Fruit fly (Drosophila melanogaster) whole organism, pupa: Measurements from ENCODE around the gene Sk2.

Source experiments
- CG10348 ChIP-seq: fragments of 200-800 bp; sonication (Bioruptor generic); IDR thresholded peaks from 2 replicates; pipeline ENCODE4 v1.3.6; 2022; ENCODE audit warnings: missing biosample characterization, missing genetic modification characterization
- CG12605 ChIP-seq: fragments of 200-800 bp; sonication (Bioruptor generic); IDR thresholded peaks from 2 replicates; pipeline ENCODE4 v1.3.6; 2022; ENCODE audit warnings: missing biosample characterization, missing genetic modification characterization
- CG13204 ChIP-seq: fragments of 200-800 bp; sonication (Bioruptor generic); optimal IDR thresholded peaks from 2 replicates; lab custom pipeline; 2018; ENCODE audit warnings: missing biosample characterization, mild to moderate bottlenecking, missing genetic modification characterization, moderate library complexity
- CG14655 ChIP-seq: fragments of 200-800 bp; sonication (Bioruptor generic); optimal IDR thresholded peaks from 3 replicates; lab custom pipeline; 2017; ENCODE audit warnings: mild to moderate bottlenecking, missing biosample characterization, missing genetic modification reagents, missing genetic modification characterization
- CG15710 ChIP-seq: fragments of 200-800 bp; sonication (Bioruptor generic); optimal IDR thresholded peaks from 2 replicates; lab custom pipeline; 2018; ENCODE audit warnings: missing biosample characterization, mild to moderate bottlenecking, missing genetic modification characterization, moderate library complexity
- CG17806 ChIP-seq: fragments of 200-800 bp; sonication (Bioruptor generic); optimal IDR thresholded peaks from 2 replicates; lab custom pipeline; 2018; ENCODE audit warnings: missing biosample characterization, mild to moderate bottlenecking, missing genetic modification characterization, moderate library complexity
- CG32121 ChIP-seq: fragments of 200-800 bp; sonication (Bioruptor generic); IDR thresholded peaks from 2 replicates; pipeline ENCODE4 v1.3.6; 2022; ENCODE audit warnings: missing biosample characterization, missing genetic modification characterization
- CG34367 ChIP-seq: fragments of 200-800 bp; sonication (Bioruptor generic); optimal IDR thresholded peaks from 2 replicates; lab custom pipeline; 2018; ENCODE audit warnings: missing biosample characterization, mild to moderate bottlenecking, missing genetic modification characterization
- CG4496 ChIP-seq: fragments of 200-800 bp; sonication (Bioruptor generic); IDR thresholded peaks from 3 replicates; pipeline ENCODE4 v1.3.6; 2022; ENCODE audit warnings: missing biosample characterization, missing genetic modification characterization
- CG8159 ChIP-seq: fragments of 200-800 bp; sonication (Bioruptor generic); optimal IDR thresholded peaks from 3 replicates; lab custom pipeline; 2018; ENCODE audit warnings: missing biosample characterization, mild to moderate bottlenecking, missing genetic modification characterization, moderate library complexity
- CG8301 ChIP-seq: fragments of 200-800 bp; sonication (Bioruptor generic); optimal IDR thresholded peaks from 2 replicates; lab custom pipeline; 2018; ENCODE audit warnings: missing biosample characterization, mild to moderate bottlenecking, missing genetic modification characterization
- CG9948 ChIP-seq: fragments of 200-800 bp; sonication (Bioruptor generic); optimal IDR thresholded peaks from 2 replicates; lab custom pipeline; 2018; ENCODE audit warnings: missing biosample characterization, mild to moderate bottlenecking, missing genetic modification characterization, moderate library complexity
- D1 ChIP-seq: fragments of 200-800 bp; sonication (Bioruptor generic); optimal IDR thresholded peaks from 2 replicates; lab custom pipeline; 2018; ENCODE audit warnings: missing biosample characterization, mild to moderate bottlenecking, missing genetic modification characterization, moderate library complexity
- EcR ChIP-seq: fragments of 200-800 bp; sonication (Bioruptor generic); optimal IDR thresholded peaks from 3 replicates; lab custom pipeline; 2019; ENCODE audit warnings: missing biosample characterization, missing genetic modification characterization, mild to moderate bottlenecking, moderate library complexity, missing genetic modification reagents
- Ets98B ChIP-seq: fragments of 200-800 bp; sonication (Bioruptor generic); IDR thresholded peaks from 2 replicates; pipeline ENCODE4 v1.3.6; 2022; ENCODE audit warnings: missing biosample characterization, missing genetic modification characterization
- Pif1A ChIP-seq: fragments of 200-800 bp; sonication (Bioruptor generic); optimal IDR thresholded peaks from 3 replicates; lab custom pipeline; 2016; ENCODE audit warnings: missing biosample characterization, missing genetic modification characterization
- Pif1B ChIP-seq: fragments of 200-800 bp; sonication (Bioruptor generic); optimal IDR thresholded peaks from 3 replicates; lab custom pipeline; 2016; ENCODE audit warnings: missing biosample characterization, missing genetic modification characterization
- Snoo ChIP-seq: fragments of 200-800 bp; sonication (Bioruptor generic); optimal IDR thresholded peaks from 3 replicates; lab custom pipeline; 2017; ENCODE audit warnings: missing biosample characterization, mild to moderate bottlenecking, missing genetic modification characterization, inconsistent platforms
- fd96Ca ChIP-seq: fragments of 200-800 bp; sonication (Bioruptor generic); IDR thresholded peaks from 3 replicates; pipeline ENCODE4 v1.3.6; 2022; ENCODE audit warnings: missing biosample characterization, missing genetic modification characterization
- gl ChIP-seq: fragments of 200-800 bp; sonication (Bioruptor generic); optimal IDR thresholded peaks from 2 replicates; lab custom pipeline; 2018; ENCODE audit warnings: missing biosample characterization, mild to moderate bottlenecking, missing genetic modification characterization
- rn ChIP-seq: fragments of 200-800 bp; sonication (Bioruptor generic); IDR thresholded peaks from 2 replicates; pipeline ENCODE4 v1.3.6; 2022; ENCODE audit warnings: missing biosample characterization, missing genetic modification characterization

Gene Sk2

dm6 chr3L:3096726-3097597 lies 50.1 kb downstream of the Sk2 start:
- no peak for TF ChIP-seq Pif1A
- no peak for TF ChIP-seq CG9948 (tag; lab: Kevin White, UChicago)
- no peak for TF ChIP-seq CG4496 (GFP tag; lab: Robert Waterston, UW)
- no peak for TF ChIP-seq CG32121 (GFP tag; lab: Robert Waterston, UW)
- no peak for TF ChIP-seq Snoo (tag; lab: Kevin White, UChicago)
- TF ChIP-seq CG8301 (tag; lab: Kevin White, UChicago): no peak
- TF ChIP-seq Ets98B (GFP tag; lab: Robert Waterston, UW): no peak
- no peak for TF ChIP-seq CG10348 (GFP tag; lab: Robert Waterston, UW)
- no peak for TF ChIP-seq CG12605 (GFP tag; lab: Robert Waterston, UW)
- TF ChIP-seq Pif1B: no peak
- TF ChIP-seq CG13204 (GFP tag; lab: Kevin White, UChicago): no peak
- no peak for TF ChIP-seq CG34367 (tag; lab: Kevin White, UChicago)
- no peak for TF ChIP-seq CG8159 (tag; lab: Kevin White, UChicago)
- no peak for TF ChIP-seq CG14655 (GFP tag; lab: Kevin White, UChicago)
- TF ChIP-seq rn (GFP tag; lab: Robert Waterston, UW): no peak
- TF ChIP-seq gl: no peak
- no peak for TF ChIP-seq CG17806 (tag; lab: Kevin White, UChicago)
- no peak for TF ChIP-seq CG15710 (tag; lab: Kevin White, UChicago)
- no peak for TF ChIP-seq EcR (GFP tag; lab: Kevin White, UChicago)

DNA sequence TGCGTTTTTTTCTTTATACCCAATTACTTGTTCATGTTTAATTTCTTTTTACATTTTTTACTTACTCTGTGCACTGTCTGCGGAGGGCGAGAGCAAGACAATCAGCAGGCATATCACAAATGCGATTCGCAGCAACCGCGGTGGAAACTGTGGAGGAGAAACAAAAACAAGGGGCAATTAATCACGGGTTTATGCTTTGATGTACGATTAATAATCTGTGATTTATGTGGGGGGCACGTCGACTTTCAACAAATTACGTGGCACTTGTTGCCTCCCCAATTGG lies 50.7 kb downstream of the Sk2 start:
- TF ChIP-seq Snoo (tag; lab: Kevin White, UChicago) (no peak), D1 (no peak), Ets98B (GFP tag; lab: Robert Waterston, UW) (no peak), CG12605 (GFP tag; lab: Robert Waterston, UW) (no peak), CG32121 (GFP tag; lab: Robert Waterston, UW) (0 out of 2 replicates have a peak, but pooled peaks have one; percentile 20), CG15710 (tag; lab: Kevin White, UChicago) (no peak), CG10348 (GFP tag; lab: Robert Waterston, UW) (no peak), EcR (GFP tag; lab: Kevin White, UChicago) (no peak)

dm6 chr3L:3098778-3099429 lies 52.0 kb downstream of the Sk2 start:
- TF ChIP-seq CG15710 (tag; lab: Kevin White, UChicago): no peak
- no peak for TF ChIP-seq CG8159 (tag; lab: Kevin White, UChicago)
- TF ChIP-seq CG17806 (tag; lab: Kevin White, UChicago): no peak
- no peak for TF ChIP-seq fd96Ca (GFP tag; lab: Robert Waterston, UW)
- TF ChIP-seq CG32121 (GFP tag; lab: Robert Waterston, UW): no peak
- TF ChIP-seq Ets98B (GFP tag; lab: Robert Waterston, UW): no peak
- no peak for TF ChIP-seq Pif1A
- no peak for TF ChIP-seq rn (GFP tag; lab: Robert Waterston, UW)
- TF ChIP-seq CG14655 (GFP tag; lab: Kevin White, UChicago): peak; percentile 9
- TF ChIP-seq CG10348 (GFP tag; lab: Robert Waterston, UW): no peak
- no peak for TF ChIP-seq D1
- TF ChIP-seq CG8301 (tag; lab: Kevin White, UChicago): peak; percentile 38
- TF ChIP-seq CG12605 (GFP tag; lab: Robert Waterston, UW): no peak
- TF ChIP-seq gl: no peak
- peak; percentile 40 for TF ChIP-seq Snoo (tag; lab: Kevin White, UChicago)
